Fruit fly (Drosophila melanogaster) whole organism, embryonic: ENCODE data around the gene Girdin.

Experiments used
- BEAF-32 ChIP-seq: fragments of 200-800 bp; sonication (Bioruptor generic); optimal IDR thresholded peaks from 3 replicates; lab custom pipeline; 2017; ENCODE audit warnings: missing biosample characterization, missing genetic modification characterization, mild to moderate bottlenecking, moderate library complexity, missing genetic modification reagents
- CG10366 ChIP-seq: fragments of 200-800 bp; sonication (Bioruptor generic); IDR thresholded peaks from 2 replicates; pipeline ENCODE4 v1.3.6; 2022; ENCODE audit warnings: missing biosample characterization, missing genetic modification characterization
- CG11085 ChIP-seq: fragments of 200-800 bp; sonication (Bioruptor generic); IDR thresholded peaks from 2 replicates; pipeline ENCODE4 v1.3.6; 2022; ENCODE audit warnings: missing biosample characterization, missing genetic modification characterization
- CG11093 ChIP-seq: fragments of 200-800 bp; sonication (Bioruptor generic); IDR thresholded peaks from 3 replicates; pipeline ENCODE4 v1.3.6; 2022; ENCODE audit warnings: missing biosample characterization, missing genetic modification characterization
- CG14710 ChIP-seq: fragments of 200-800 bp; sonication (Bioruptor generic); optimal IDR thresholded peaks from 3 replicates; lab custom pipeline; 2019; ENCODE audit warnings: missing biosample characterization, mild to moderate bottlenecking, missing genetic modification characterization, moderate library complexity
- CG14965 ChIP-seq: fragments of 200-800 bp; sonication (Bioruptor generic); optimal IDR thresholded peaks from 2 replicates; lab custom pipeline; 2016; ENCODE audit warnings: missing biosample characterization, missing genetic modification characterization, borderline replicate concordance
- CG15479 ChIP-seq: fragments of 200-800 bp; sonication (Bioruptor generic); optimal IDR thresholded peaks from 3 replicates; lab custom pipeline; 2019; ENCODE audit warnings: missing biosample characterization, mild to moderate bottlenecking, missing genetic modification characterization, moderate library complexity
- CG1647 ChIP-seq: fragments of 200-800 bp; sonication (Bioruptor generic); optimal IDR thresholded peaks from 3 replicates; lab custom pipeline; 2016; ENCODE audit warnings: missing biosample characterization, missing genetic modification characterization
- CG1832 ChIP-seq: fragments of 200-800 bp; sonication (Bioruptor generic); optimal IDR thresholded peaks from 2 replicates; lab custom pipeline; 2017; ENCODE audit warnings: missing biosample characterization, mild to moderate bottlenecking, missing genetic modification characterization, inconsistent platforms
- CG6683 ChIP-seq: fragments of 200-800 bp; sonication (Bioruptor generic); optimal IDR thresholded peaks from 2 replicates; lab custom pipeline; 2017; ENCODE audit warnings: missing biosample characterization, mild to moderate bottlenecking, missing genetic modification characterization, missing genetic modification reagents
- CG7372 ChIP-seq: fragments of 200-800 bp; sonication (Bioruptor generic); IDR thresholded peaks from 2 replicates; pipeline ENCODE4 v1.3.6; 2022; ENCODE audit warnings: missing biosample characterization, missing genetic modification characterization
- CG7928 ChIP-seq: fragments of 200-800 bp; sonication (Bioruptor generic); optimal IDR thresholded peaks from 2 replicates; lab custom pipeline; 2017; ENCODE audit warnings: missing biosample characterization, mild to moderate bottlenecking, missing genetic modification characterization
- CG9932 ChIP-seq: fragments of 200-800 bp; sonication (Bioruptor generic); IDR thresholded peaks from 2 replicates; pipeline ENCODE4 v1.3.6; 2022; ENCODE audit warnings: missing biosample characterization, missing genetic modification characterization
- CoRest ChIP-seq: fragments of 200-800 bp; sonication (Bioruptor generic); optimal IDR thresholded peaks from 3 replicates; lab custom pipeline; 2018; ENCODE audit warnings: missing biosample characterization, mild to moderate bottlenecking, missing genetic modification characterization, moderate library complexity
- CrebB ChIP-seq: fragments of 200-800 bp; sonication (Bioruptor generic); optimal IDR thresholded peaks from 3 replicates; lab custom pipeline; 2018; ENCODE audit warnings: missing biosample characterization, mild to moderate bottlenecking, missing genetic modification characterization
- Deaf1 ChIP-seq: fragments of 200-800 bp; optimal IDR thresholded peaks from 3 replicates; lab custom pipeline; 2019; ENCODE audit warnings: missing biosample characterization, mild to moderate bottlenecking, missing genetic modification characterization, moderate library complexity
- Dip3 ChIP-seq: fragments of 200-800 bp; sonication (Bioruptor generic); optimal IDR thresholded peaks from 3 replicates; lab custom pipeline; 2016; ENCODE audit warnings: missing biosample characterization, missing genetic modification characterization
- Dll ChIP-seq: fragments of 200-800 bp; sonication (Bioruptor generic); IDR thresholded peaks from 4 replicates; pipeline ENCODE4 v1.3.6; 2022; ENCODE audit warnings: missing biosample characterization, missing genetic modification characterization; ENCODE audit not compliant: partially characterized antibody
- Dp ChIP-seq: fragments of 200-800 bp; sonication (Bioruptor generic); optimal IDR thresholded peaks from 2 replicates; lab custom pipeline; 2018; ENCODE audit warnings: missing biosample characterization, mild to moderate bottlenecking, missing genetic modification characterization, moderate library complexity
- Fer2 ChIP-seq: fragments of 200-800 bp; sonication (Bioruptor generic); optimal IDR thresholded peaks from 2 replicates; lab custom pipeline; 2018; ENCODE audit warnings: missing biosample characterization, mild to moderate bottlenecking, missing genetic modification characterization, moderate library complexity
- GATAe ChIP-seq: fragments of 200-800 bp; sonication (Bioruptor generic); conservative IDR thresholded peaks from 2 replicates; pipeline ENCODE4 v1.3.6; 2022; ENCODE audit warnings: missing biosample characterization, missing genetic modification characterization
- HHEX ChIP-seq: fragments of 200-800 bp; sonication (Bioruptor generic); optimal IDR thresholded peaks from 3 replicates; lab custom pipeline; 2017; ENCODE audit warnings: missing biosample characterization, mild to moderate bottlenecking, missing genetic modification characterization, missing genetic modification reagents
- Hmx ChIP-seq: fragments of 200-800 bp; sonication (Bioruptor generic); optimal IDR thresholded peaks from 2 replicates; lab custom pipeline; 2016; ENCODE audit warnings: missing biosample characterization, missing genetic modification characterization
- Pdp1 ChIP-seq, 2 experiments: fragments of 200-800 bp; sonication (Bioruptor generic); optimal IDR thresholded peaks; 3 replicates each; lab custom pipeline; 2016; ENCODE audit warnings: missing biosample characterization in 2 of 2, missing genetic modification characterization in 2 of 2, mild to moderate bottlenecking in 1 of 2, moderate library complexity in 1 of 2
- Six4 ChIP-seq: fragments of 200-800 bp; sonication (Bioruptor generic); optimal IDR thresholded peaks from 2 replicates; lab custom pipeline; 2016; ENCODE audit warnings: missing biosample characterization, missing genetic modification characterization
- Stat92E ChIP-seq, 3 experiments: fragments of >200 bp in 2 of 3; fragments of 200-800 bp in 1 of 3; sonication (Bioruptor generic) in 1 of 3; optimal IDR thresholded peaks; 2 replicates each; lab custom pipeline; 2017 to 2019; ENCODE audit warnings: missing biosample characterization in 3 of 3, missing genetic modification characterization in 3 of 3, mild to moderate bottlenecking in 1 of 3, moderate library complexity in 1 of 3
- abd-A ChIP-seq: fragments of 200-800 bp; sonication (Bioruptor generic); optimal IDR thresholded peaks from 3 replicates; lab custom pipeline; 2019; ENCODE audit warnings: missing biosample characterization, mild to moderate bottlenecking, missing genetic modification characterization, moderate library complexity
- az2 ChIP-seq: fragments of 200-800 bp; sonication (Bioruptor generic); optimal IDR thresholded peaks from 3 replicates; lab custom pipeline; 2016; ENCODE audit warnings: missing biosample characterization, missing genetic modification characterization
- cas ChIP-seq: fragments of 200-800 bp; sonication (Bioruptor generic); IDR thresholded peaks from 2 replicates; pipeline ENCODE4 v1.3.6; 2022; ENCODE audit warnings: missing biosample characterization, missing genetic modification characterization
- cg ChIP-seq: fragments of 200-800 bp; sonication (Bioruptor generic); optimal IDR thresholded peaks from 3 replicates; lab custom pipeline; 2019; ENCODE audit warnings: missing biosample characterization, mild to moderate bottlenecking, missing genetic modification characterization, moderate library complexity
- chm ChIP-seq: fragments of 200-800 bp; sonication (Bioruptor generic); IDR thresholded peaks from 2 replicates; pipeline ENCODE4 v1.3.6; 2022; ENCODE audit warnings: missing biosample characterization, missing genetic modification characterization
- da ChIP-seq: fragments of 200-800 bp; sonication (Bioruptor generic); optimal IDR thresholded peaks from 2 replicates; lab custom pipeline; 2016; ENCODE audit warnings: missing biosample characterization, missing genetic modification characterization
- dm ChIP-seq: fragments of 200-800 bp; sonication (Bioruptor generic); optimal IDR thresholded peaks from 3 replicates; lab custom pipeline; 2016; ENCODE audit warnings: missing biosample characterization, missing genetic modification characterization
- ems ChIP-seq: fragments of 200-800 bp; sonication (Bioruptor generic); optimal IDR thresholded peaks from 3 replicates; lab custom pipeline; 2016; ENCODE audit warnings: missing biosample characterization, missing genetic modification characterization
- en ChIP-seq: fragments of 200-800 bp; sonication (Bioruptor generic); optimal IDR thresholded peaks from 2 replicates; lab custom pipeline; 2016; ENCODE audit warnings: missing biosample characterization, missing genetic modification characterization
- eyg ChIP-seq: fragments of 200-800 bp; sonication (Bioruptor generic); optimal IDR thresholded peaks from 3 replicates; lab custom pipeline; 2016; ENCODE audit warnings: missing biosample characterization, missing genetic modification characterization
- jigr1 ChIP-seq: fragments of 200-800 bp; sonication (Bioruptor generic); IDR thresholded peaks from 3 replicates; pipeline ENCODE4 v1.3.6; 2022; ENCODE audit warnings: missing biosample characterization, missing genetic modification characterization
- lbe ChIP-seq: fragments of 200-800 bp; sonication (Bioruptor generic); optimal IDR thresholded peaks from 2 replicates; lab custom pipeline; 2016; ENCODE audit warnings: missing biosample characterization, mild to moderate bottlenecking, missing genetic modification characterization
- maf-S ChIP-seq: fragments of 200-800 bp; sonication (Bioruptor generic); optimal IDR thresholded peaks from 2 replicates; lab custom pipeline; 2016; ENCODE audit warnings: missing biosample characterization, missing genetic modification characterization
- oc ChIP-seq: fragments of 200-800 bp; sonication (Bioruptor generic); optimal IDR thresholded peaks from 2 replicates; lab custom pipeline; 2018; ENCODE audit warnings: missing biosample characterization, mild to moderate bottlenecking, missing genetic modification characterization, moderate library complexity
- ranshi ChIP-seq: fragments of 200-800 bp; sonication (Bioruptor generic); IDR thresholded peaks from 2 replicates; pipeline ENCODE4 v1.3.6; 2022; ENCODE audit warnings: missing biosample characterization, missing genetic modification characterization
- rib ChIP-seq: fragments of 200-800 bp; sonication (Bioruptor generic); IDR thresholded peaks from 2 replicates; pipeline ENCODE4 v1.3.6; 2022; ENCODE audit warnings: missing biosample characterization, missing genetic modification characterization
- schlank ChIP-seq: fragments of 200-800 bp; sonication (Bioruptor generic); optimal IDR thresholded peaks from 2 replicates; lab custom pipeline; 2018; ENCODE audit warnings: missing biosample characterization, mild to moderate bottlenecking, missing genetic modification characterization
- seq ChIP-seq: fragments of 200-800 bp; sonication (Bioruptor generic); IDR thresholded peaks from 2 replicates; pipeline ENCODE4 v1.3.6; 2022; ENCODE audit warnings: missing biosample characterization, missing genetic modification characterization
- ssp ChIP-seq: fragments of 200-800 bp; sonication (Bioruptor generic); IDR thresholded peaks from 2 replicates; pipeline ENCODE4 v1.3.6; 2022; ENCODE audit warnings: missing biosample characterization, missing genetic modification characterization
- ttk ChIP-seq: fragments of 200-800 bp; sonication (Bioruptor generic); IDR thresholded peaks from 2 replicates; pipeline ENCODE4 v2.1.2; 2022; ENCODE audit warnings: missing biosample characterization, missing genetic modification characterization
- vnd ChIP-seq: fragments of 200-800 bp; sonication (Bioruptor generic); IDR thresholded peaks from 3 replicates; pipeline ENCODE4 v1.3.6; 2022; ENCODE audit warnings: missing biosample characterization, missing genetic modification characterization; ENCODE audit not compliant: partially characterized antibody

Girdin gene

dm6 chr3L:3223390-3223914, 44.7 kb downstream of the Girdin start (continued):
- no peak for TF ChIP-seq eyg (GFP tag; lab: Kevin White, UChicago)
- no peak for TF ChIP-seq CG1647 (GFP tag; lab: Kevin White, UChicago)
- TF ChIP-seq Pdp1 (GFP tag; optimal IDR thresholded peaks at IDR 0.05; lab: Kevin White, UChicago): peak in 1 of 2 experiments; percentile 32
- TF ChIP-seq vnd (GFP tag; lab: Robert Waterston, UW): no peak
- TF ChIP-seq schlank (tag; lab: Kevin White, UChicago): no peak
- no peak for TF ChIP-seq Fer2
- TF ChIP-seq ssp (GFP tag; lab: Robert Waterston, UW): no peak
- TF ChIP-seq GATAe (GFP tag; lab: Robert Waterston, UW): no peak
- no peak for TF ChIP-seq rib
- TF ChIP-seq Dll (GFP tag; lab: Robert Waterston, UW): peak; percentile 59; the same call in 1 of the 4 replicates
- TF ChIP-seq chm: peak; percentile 49
- TF ChIP-seq Deaf1: no peak
- TF ChIP-seq CG10366 (GFP tag; lab: Robert Waterston, UW): no peak

DNA sequence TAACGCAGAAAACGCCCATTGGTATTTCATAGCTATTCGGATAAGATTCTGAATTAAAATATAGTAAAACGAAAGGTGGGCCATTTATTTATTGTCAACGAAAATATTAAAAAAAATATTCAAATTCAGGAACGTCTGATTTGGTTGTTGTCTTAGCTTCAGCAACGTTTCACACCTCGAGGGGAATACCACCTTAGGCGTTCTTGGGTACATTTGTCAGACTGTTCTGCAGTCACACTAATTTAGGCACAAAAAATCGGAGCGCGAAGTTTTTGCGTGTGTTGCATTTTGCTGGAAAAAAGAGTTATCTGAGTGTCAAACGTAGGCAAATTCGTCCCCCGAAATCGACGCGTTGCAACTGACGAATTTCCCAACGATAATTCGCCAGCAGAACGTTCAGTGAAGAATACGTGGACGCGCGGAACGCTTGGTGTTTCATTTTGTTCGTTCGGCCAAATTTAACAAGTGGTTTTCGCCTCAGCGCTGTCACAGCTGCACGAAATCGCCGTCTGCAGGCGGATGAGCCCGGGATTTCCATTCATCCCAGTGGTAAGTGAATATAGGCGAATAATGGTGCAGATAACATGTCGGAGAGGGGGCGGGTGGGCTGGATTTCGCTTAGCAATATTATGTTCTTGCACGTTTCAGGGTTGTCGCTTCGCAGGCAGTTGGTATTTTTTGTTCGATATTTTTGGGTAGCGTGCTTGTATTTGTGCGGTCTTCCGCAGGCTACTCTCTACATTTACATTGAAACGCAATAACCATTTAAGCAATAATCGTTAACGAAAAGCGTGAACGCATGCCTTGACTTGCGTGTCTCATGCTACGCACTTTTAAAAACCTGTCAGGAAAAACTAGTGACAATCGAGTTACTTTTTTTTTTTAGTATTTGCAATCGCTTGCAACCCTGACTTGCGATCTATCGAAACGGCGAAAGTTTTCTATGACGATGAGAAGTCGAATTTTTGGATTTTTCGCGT, 46.3 kb downstream of the Girdin start, which contains the start of gene Larp4B:
Larp4B (plus strand) TSS at position 99 of the 980 bp plus-strand sequence.
- no peak for TF ChIP-seq Hmx (GFP tag; lab: Kevin White, UChicago)
- peak; percentile 80 for TF ChIP-seq dm (GFP tag; lab: Kevin White, UChicago)
- TF ChIP-seq Dip3 (GFP tag; lab: Kevin White, UChicago): no peak
- peak; percentile 43 for TF ChIP-seq CG14710 (tag; lab: Kevin White, UChicago)
- TF ChIP-seq ems (GFP tag; lab: Kevin White, UChicago): no peak
- no peak for TF ChIP-seq CG11093 (GFP tag; lab: Robert Waterston, UW)
- no peak for TF ChIP-seq HHEX (GFP tag; lab: Kevin White, UChicago)
- TF ChIP-seq ttk (GFP tag; lab: Robert Waterston, UW): no peak
- no peak for TF ChIP-seq GATAe (GFP tag; lab: Robert Waterston, UW)
- TF ChIP-seq CG6683 (GFP tag; lab: Kevin White, UChicago): no peak
- TF ChIP-seq seq (GFP tag; lab: Robert Waterston, UW): no peak
- TF ChIP-seq ranshi (GFP tag; lab: Robert Waterston, UW): no peak
- no peak for TF ChIP-seq CoRest (tag; lab: Kevin White, UChicago)
- TF ChIP-seq en (GFP tag; lab: Kevin White, UChicago): no peak
- TF ChIP-seq Dp (GFP tag; lab: Kevin White, UChicago): peak; percentile 71
- TF ChIP-seq CrebB (tag; lab: Kevin White, UChicago): no peak
- no peak for TF ChIP-seq CG14965 (GFP tag; lab: Kevin White, UChicago)
- peak; percentile 50 for TF ChIP-seq CG9932
- TF ChIP-seq maf-S (GFP tag; lab: Kevin White, UChicago): no peak
- TF ChIP-seq Stat92E (GFP tag; optimal IDR thresholded peaks at IDR 0.05; lab: Kevin White, UChicago): no peak
- no peak for TF ChIP-seq CG11085
- no peak for TF ChIP-seq jigr1
- no peak for TF ChIP-seq eyg (GFP tag; lab: Kevin White, UChicago)
- TF ChIP-seq lbe (GFP tag; lab: Kevin White, UChicago): peak; percentile 40
- TF ChIP-seq CG15479 (GFP tag; lab: Kevin White, UChicago): no peak
- TF ChIP-seq BEAF-32 (GFP tag; lab: Kevin White, UChicago): peak; percentile 83
- TF ChIP-seq da (GFP tag; lab: Kevin White, UChicago): no peak
- TF ChIP-seq CG7928: peak; percentile 41
- no peak for TF ChIP-seq Six4 (GFP tag; lab: Kevin White, UChicago)
- TF ChIP-seq cg (GFP tag; lab: Kevin White, UChicago): no peak
- TF ChIP-seq CG7372 (GFP tag; lab: Robert Waterston, UW): no peak
- TF ChIP-seq az2 (GFP tag; lab: Kevin White, UChicago): no peak
- TF ChIP-seq abd-A (tag; lab: Kevin White, UChicago): no peak
- TF ChIP-seq oc: no peak
- no peak for TF ChIP-seq cas
- TF ChIP-seq CG1832 (GFP tag; lab: Kevin White, UChicago): no peak
